Worm (Caenorhabditis elegans): ENCODE measurements around the gene Y113G7A.14.

- TF ChIP-seq vab-7 (GFP tag; IDR thresholded peaks at IDR 0.05) = peak; percentile 28; the same call in 1 of the 2 replicates
- no peak for TF ChIP-seq egl-27 (tag; optimal IDR thresholded peaks at IDR 0.05)
- no peak for TF ChIP-seq ZK546.5 (tag; optimal IDR thresholded peaks at IDR 0.05)
- TF ChIP-seq tra-1 (GFP tag; IDR thresholded peaks at IDR 0.05) = no peak
- TF ChIP-seq ama-1 (optimal IDR thresholded peaks at IDR 0.05) = no peak
- no peak for TF ChIP-seq nhr-11 (tag; optimal IDR thresholded peaks at IDR 0.05)
- no peak for TF ChIP-seq T26A8.4 (GFP tag; IDR thresholded peaks at IDR 0.05)
- TF ChIP-seq fkh-10 (GFP tag; optimal IDR thresholded peaks at IDR 0.05) = no peak
- no peak for TF ChIP-seq pha-4 (GFP tag; IDR thresholded peaks at IDR 0.05)
- TF ChIP-seq pha-4 (tag; optimal IDR thresholded peaks at IDR 0.05) = no peak
- no peak for TF ChIP-seq ceh-82 (tag; optimal IDR thresholded peaks at IDR 0.05)
- no peak for TF ChIP-seq pqm-1 (tag; optimal IDR thresholded peaks at IDR 0.05)
- TF ChIP-seq lin-39 (tag; optimal IDR thresholded peaks at IDR 0.05) = no peak
- TF ChIP-seq nhr-25 (tag; optimal IDR thresholded peaks at IDR 0.05; ENCODE audit: borderline replicate concordance, insufficient read depth) = no peak
- no peak for TF ChIP-seq hmg-1.1 (GFP tag; IDR thresholded peaks at IDR 0.05)
Measured at ce11 chrV:20125137-20125536, 13.1 kb downstream of the Y113G7A.14 start.

All from whole organism, L4 larva.